Fruit fly (Drosophila melanogaster): ENCODE results near the gene CG2150.

DNA sequence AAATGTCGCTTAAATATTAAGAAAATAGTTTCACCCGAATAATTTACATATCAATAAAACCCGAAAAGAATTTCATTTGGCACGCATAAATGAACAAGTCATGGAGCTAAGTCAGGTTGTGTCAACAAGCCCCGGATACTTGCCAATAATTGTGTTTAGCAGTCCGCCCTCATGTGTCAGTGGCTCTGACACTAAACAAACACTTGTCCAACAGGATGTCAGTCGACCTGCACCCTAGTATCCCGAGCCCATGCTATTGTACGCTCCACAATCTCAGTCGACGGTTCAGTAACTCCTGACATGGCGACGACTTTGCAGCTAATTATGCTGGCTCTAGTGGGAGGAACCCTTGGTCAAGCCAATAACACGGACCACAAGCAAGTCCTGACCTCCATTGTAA lies 36.1 kb upstream of the CG2150 start, which contains the start of gene Ir100a:
- TF ChIP-seq Hr78 (GFP tag; optimal IDR thresholded peaks at IDR 0.05) (no peak), lola (GFP tag; optimal IDR thresholded peaks at IDR 0.05) (no peak), rgr (GFP tag; optimal IDR thresholded peaks at IDR 0.05) (no peak), Dfd (GFP tag; optimal IDR thresholded peaks at IDR 0.05) (no peak), CG9705 (GFP tag; optimal IDR thresholded peaks at IDR 0.05) (no peak), dmrt93B (GFP tag; optimal IDR thresholded peaks at IDR 0.05) (no peak), dsf (GFP tag; optimal IDR thresholded peaks at IDR 0.05; ENCODE audit: borderline replicate concordance) (no peak), Jra (GFP tag; optimal IDR thresholded peaks at IDR 0.05) (no peak), GATAd (GFP tag; optimal IDR thresholded peaks at IDR 0.05) (no peak), br (GFP tag; optimal IDR thresholded peaks at IDR 0.05) (no peak), pan (optimal IDR thresholded peaks at IDR 0.05) (no peak), psq (GFP tag; optimal IDR thresholded peaks at IDR 0.05) (no peak)

Measured in whole organism, wandering third instar larva.